Worm (Caenorhabditis elegans) whole organism, young adult: Measurements from ENCODE around the gene Y38C1BA.4.

Experiments
- B0035.1 ChIP-seq: sonication (generic microtip); optimal IDR thresholded peaks from 2 replicates; lab custom pipeline; 2016; ENCODE audit warnings: missing genetic modification characterization, mild to moderate bottlenecking, missing compliant biosample characterization, missing genotype, missing genetic modification reagents
- C17E4.6 ChIP-seq: fragments of 200-800 bp; sonication (Bioruptor generic); IDR thresholded peaks from 2 replicates; pipeline ENCODE4 v1.3.6; 2022; ENCODE audit warnings: missing genetic modification reagents, missing genetic modification characterization, missing compliant biosample characterization
- F33H1.4 ChIP-seq: fragments of 200-800 bp; sonication (Bioruptor generic); IDR thresholded peaks from 2 replicates; pipeline ENCODE4 v1.3.6; 2022; ENCODE audit warnings: missing genetic modification reagents, missing genetic modification characterization, missing compliant biosample characterization
- F37B4.10 ChIP-seq: fragments of 200-800 bp; sonication (Bioruptor generic); IDR thresholded peaks from 2 replicates; pipeline ENCODE4 v1.3.6; 2022; ENCODE audit warnings: missing genetic modification characterization, missing compliant biosample characterization
- F39B2.1 ChIP-seq: fragments of 200-800 bp; sonication (Bioruptor generic); IDR thresholded peaks from 2 replicates; pipeline ENCODE4 v1.3.6; 2022; ENCODE audit warnings: missing genetic modification reagents, missing genetic modification characterization, missing compliant biosample characterization
- F49E8.2 ChIP-seq: sonication (generic microtip); optimal IDR thresholded peaks from 3 replicates; lab custom pipeline; 2017; ENCODE audit warnings: missing genetic modification characterization, mild to moderate bottlenecking, missing compliant biosample characterization, antibody characterized with exemption, moderate library complexity; ENCODE audit not compliant: insufficient read depth
- F57A8.1 ChIP-seq: fragments of 200-800 bp; sonication (Bioruptor generic); optimal IDR thresholded peaks from 2 replicates; lab custom pipeline; 2018; ENCODE audit warnings: mild to moderate bottlenecking, missing genetic modification characterization, moderate library complexity, missing compliant biosample characterization
- F57C9.4 ChIP-seq: sonication (generic microtip); optimal IDR thresholded peaks from 2 replicates; lab custom pipeline; 2017; ENCODE audit warnings: mild to moderate bottlenecking, missing genetic modification characterization, missing compliant biosample characterization
- K12H6.12 ChIP-seq: fragments of 200-800 bp; sonication (Bioruptor generic); optimal IDR thresholded peaks from 2 replicates; lab custom pipeline; 2018; ENCODE audit warnings: mild to moderate bottlenecking, missing genetic modification characterization, missing compliant biosample characterization
- T26A5.8 ChIP-seq: sonication (generic microtip); optimal IDR thresholded peaks from 2 replicates; lab custom pipeline; 2016; ENCODE audit warnings: missing genetic modification characterization, missing compliant biosample characterization
- Y53G8AR.9 ChIP-seq: fragments of 200-800 bp; sonication (Bioruptor generic); conservative IDR thresholded peaks from 2 replicates; pipeline ENCODE4 v1.3.6; 2022; ENCODE audit warnings: missing genetic modification reagents, missing genetic modification characterization, missing compliant biosample characterization
- Y56A3A.18 ChIP-seq: fragments of 200-800 bp; sonication (Bioruptor generic); IDR thresholded peaks from 2 replicates; pipeline ENCODE4 v1.3.6; 2022; ENCODE audit warnings: missing genetic modification reagents, missing genetic modification characterization, missing compliant biosample characterization
- ZK185.1 ChIP-seq: sonication (generic microtip); optimal IDR thresholded peaks from 2 replicates; lab custom pipeline; 2016; ENCODE audit warnings: mild to moderate bottlenecking, missing genetic modification characterization, missing compliant biosample characterization; ENCODE audit not compliant: poor library complexity, severe bottlenecking
- ama-1 ChIP-seq, 3 experiments: fragments of 150-350 bp in 1 of 3; sonication (generic microtip) in 2 of 3; optimal IDR thresholded peaks; 2 replicates each; lab custom pipeline; 2014 to 2018; ENCODE audit warnings: missing biosample characterization in 2 of 3, missing genetic modification characterization in 2 of 3, missing genetic modification reagents in 2 of 3
- aptf-2 ChIP-seq: fragments of 200-800 bp; sonication (Bioruptor generic); conservative IDR thresholded peaks from 2 replicates; pipeline ENCODE4 v1.3.6; 2022; ENCODE audit warnings: missing genetic modification reagents, missing genetic modification characterization, missing compliant biosample characterization
- athp-1 ChIP-seq: sonication (generic microtip); optimal IDR thresholded peaks from 2 replicates; lab custom pipeline; 2017; ENCODE audit warnings: mild to moderate bottlenecking, missing genetic modification characterization, missing compliant biosample characterization
- attf-3 ChIP-seq: fragments of 200-800 bp; sonication (Bioruptor generic); conservative IDR thresholded peaks from 2 replicates; pipeline ENCODE4 v1.3.6; 2022; ENCODE audit warnings: missing genetic modification reagents, missing genetic modification characterization, missing compliant biosample characterization
- attf-5 ChIP-seq: fragments of 200-800 bp; sonication (Bioruptor generic); optimal IDR thresholded peaks from 2 replicates; lab custom pipeline; 2018; ENCODE audit warnings: mild to moderate bottlenecking, missing genetic modification characterization, missing compliant biosample characterization
- bed-1 ChIP-seq: fragments of 200-800 bp; sonication (Bioruptor generic); IDR thresholded peaks from 2 replicates; pipeline ENCODE4 v1.3.6; 2022; ENCODE audit warnings: missing genetic modification reagents, missing genetic modification characterization, missing compliant biosample characterization
- bed-2 ChIP-seq: fragments of 200-800 bp; sonication (Bioruptor generic); IDR thresholded peaks from 2 replicates; pipeline ENCODE4 v1.3.6; 2022; ENCODE audit warnings: missing genetic modification reagents, missing genetic modification characterization, missing compliant biosample characterization
- cebp-2 ChIP-seq: fragments of 200-800 bp; sonication (Bioruptor generic); IDR thresholded peaks from 2 replicates; pipeline ENCODE4 v1.3.6; 2022; ENCODE audit warnings: missing genetic modification characterization, missing compliant biosample characterization
- egl-18 ChIP-seq: fragments of 200-800 bp; sonication (Bioruptor generic); IDR thresholded peaks from 2 replicates; pipeline ENCODE4 v1.3.6; 2022; ENCODE audit warnings: missing genetic modification reagents, missing genetic modification characterization, missing compliant biosample characterization
- egrh-3 ChIP-seq: fragments of 200-800 bp; sonication (Bioruptor generic); IDR thresholded peaks from 2 replicates; pipeline ENCODE4 v1.3.6; 2022; ENCODE audit warnings: missing genetic modification reagents, missing genetic modification characterization, missing compliant biosample characterization
- ets-4 ChIP-seq: fragments of 200-800 bp; sonication (Bioruptor generic); optimal IDR thresholded peaks from 2 replicates; lab custom pipeline; 2018; ENCODE audit warnings: mild to moderate bottlenecking, missing genetic modification characterization, missing compliant biosample characterization
- gei-17 ChIP-seq: fragments of 200-800 bp; sonication (Bioruptor generic); optimal IDR thresholded peaks from 2 replicates; lab custom pipeline; 2018; ENCODE audit warnings: mild to moderate bottlenecking, missing genetic modification characterization, missing compliant biosample characterization
- him-1 ChIP-seq: sonication (generic microtip); optimal IDR thresholded peaks from 2 replicates; lab custom pipeline; 2016; ENCODE audit warnings: missing genotype, missing genetic modification reagents, missing genetic modification characterization, missing compliant biosample characterization
- hlh-12 ChIP-seq: sonication (generic microtip); optimal IDR thresholded peaks from 2 replicates; lab custom pipeline; 2016; ENCODE audit warnings: missing genetic modification characterization, missing compliant biosample characterization
- hsf-1 ChIP-seq: fragments of 200-800 bp; sonication (Bioruptor generic); IDR thresholded peaks from 2 replicates; pipeline ENCODE4 v1.3.6; 2022; ENCODE audit warnings: missing genetic modification reagents, missing genetic modification characterization, missing compliant biosample characterization
- lsl-1 ChIP-seq: fragments of 200-800 bp; sonication (Bioruptor generic); optimal IDR thresholded peaks from 2 replicates; lab custom pipeline; 2018; ENCODE audit warnings: mild to moderate bottlenecking, missing genetic modification characterization, moderate library complexity, missing compliant biosample characterization
- nfyb-1 ChIP-seq: fragments of 200-800 bp; sonication (Bioruptor generic); IDR thresholded peaks from 2 replicates; pipeline ENCODE4 v1.3.6; 2022; ENCODE audit warnings: missing genetic modification reagents, missing genetic modification characterization, missing compliant biosample characterization
- nhr-179 ChIP-seq: sonication (generic microtip); optimal IDR thresholded peaks from 2 replicates; lab custom pipeline; 2016; ENCODE audit warnings: mild to moderate bottlenecking, missing genetic modification characterization, missing compliant biosample characterization
- pbrm-1 ChIP-seq: fragments of 200-800 bp; sonication (Bioruptor generic); IDR thresholded peaks from 2 replicates; pipeline ENCODE4 v1.3.6; 2022; ENCODE audit warnings: missing genetic modification reagents, missing genetic modification characterization, missing compliant biosample characterization
- rcor-1 ChIP-seq: fragments of 200-800 bp; sonication (Bioruptor generic); IDR thresholded peaks from 2 replicates; pipeline ENCODE4 v1.3.6; 2022; ENCODE audit warnings: missing genetic modification reagents, missing genetic modification characterization, missing compliant biosample characterization
- rec-8 ChIP-seq, 2 experiments: sonication (generic microtip); optimal IDR thresholded peaks; 2 replicates each; lab custom pipeline; 2016; ENCODE audit warnings: mild to moderate bottlenecking in 2 of 2, missing genetic modification characterization in 2 of 2, missing genetic modification reagents in 2 of 2, missing genotype in 2 of 2, missing biosample characterization in 1 of 2, missing compliant biosample characterization in 1 of 2, moderate library complexity in 1 of 2
- snpc-1.3 ChIP-seq: sonication (generic microtip); optimal IDR thresholded peaks from 2 replicates; lab custom pipeline; 2017; ENCODE audit warnings: missing genetic modification characterization, mild to moderate bottlenecking, missing compliant biosample characterization, antibody characterized with exemption, moderate library complexity, missing genotype, missing genetic modification reagents; ENCODE audit not compliant: insufficient read depth
- tbx-9 ChIP-seq: sonication (generic microtip); optimal IDR thresholded peaks from 2 replicates; lab custom pipeline; 2016; ENCODE audit warnings: borderline replicate concordance, missing genetic modification characterization, inconsistent platforms, missing compliant biosample characterization
- zfh-2 ChIP-seq: fragments of 200-800 bp; sonication (Bioruptor generic); conservative IDR thresholded peaks from 2 replicates; pipeline ENCODE4 v1.3.6; 2022; ENCODE audit warnings: missing genetic modification reagents, missing genetic modification characterization, missing compliant biosample characterization

Gene Y38C1BA.4

DNA sequence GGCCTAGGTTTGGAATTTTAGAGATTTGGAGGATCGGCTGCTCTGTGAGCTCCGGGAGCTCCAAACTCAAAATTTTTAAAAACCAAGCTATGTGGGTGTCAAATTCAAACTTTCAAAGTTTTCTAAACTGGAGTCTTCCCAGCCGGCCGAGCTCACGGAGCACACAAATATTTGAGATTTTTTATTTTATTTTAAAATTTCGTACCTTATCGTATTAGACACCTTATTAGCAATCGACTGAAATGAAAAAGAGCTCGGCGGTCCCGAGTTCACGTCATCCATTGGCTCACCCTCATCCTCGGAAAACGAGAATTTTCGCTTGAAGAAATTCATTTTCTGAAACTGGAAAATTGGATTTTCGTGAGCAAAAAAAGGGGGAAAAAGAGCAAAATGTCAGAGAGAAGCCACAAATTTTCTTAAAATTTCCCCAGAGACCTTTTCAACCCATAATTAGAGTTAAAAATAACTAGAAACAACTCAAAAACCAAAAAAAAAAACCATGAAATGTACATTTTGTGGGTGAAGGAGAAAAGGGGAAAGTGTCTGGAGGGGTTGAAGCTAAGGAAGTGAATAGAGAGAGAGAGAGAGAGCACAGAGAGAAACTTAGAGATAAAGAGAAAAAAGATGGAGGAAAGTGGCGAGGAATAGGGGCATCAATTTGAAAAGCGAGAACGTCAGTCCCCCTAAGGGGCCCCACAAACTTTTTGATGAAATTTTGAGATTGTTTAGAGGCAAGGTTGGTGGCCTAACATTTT lies 6.7 kb upstream of the Y38C1BA.4 start, which contains the start of gene snn-1:
Gene snn-1 (minus strand): TSS at position 355 of the 755 bp plus-strand sequence.
- TF ChIP-seq attf-3 (GFP tag; lab: Robert Waterston, UW) (no peak), K12H6.12 (tag; lab: Kevin White, UChicago) (no peak), C17E4.6 (GFP tag; lab: Robert Waterston, UW) (no peak), aptf-2 (GFP tag; lab: Robert Waterston, UW) (no peak), rec-8 (tag; optimal IDR thresholded peaks at IDR 0.05; lab: Kevin White, UChicago) (no peak), Y53G8AR.9 (GFP tag; lab: Robert Waterston, UW) (no peak), F57A8.1 (GFP tag; lab: Kevin White, UChicago) (no peak), gei-17 (no peak), attf-5 (no peak), lsl-1 (GFP tag; lab: Kevin White, UChicago) (no peak), pbrm-1 (no peak), nhr-179 (no peak), F57C9.4 (tag; lab: Kevin White, UChicago) (no peak), F39B2.1 (GFP tag; lab: Robert Waterston, UW) (no peak), him-1 (tag; lab: Kevin White, UChicago) (no peak), F33H1.4 (GFP tag; lab: Robert Waterston, UW) (no peak)

DNA sequence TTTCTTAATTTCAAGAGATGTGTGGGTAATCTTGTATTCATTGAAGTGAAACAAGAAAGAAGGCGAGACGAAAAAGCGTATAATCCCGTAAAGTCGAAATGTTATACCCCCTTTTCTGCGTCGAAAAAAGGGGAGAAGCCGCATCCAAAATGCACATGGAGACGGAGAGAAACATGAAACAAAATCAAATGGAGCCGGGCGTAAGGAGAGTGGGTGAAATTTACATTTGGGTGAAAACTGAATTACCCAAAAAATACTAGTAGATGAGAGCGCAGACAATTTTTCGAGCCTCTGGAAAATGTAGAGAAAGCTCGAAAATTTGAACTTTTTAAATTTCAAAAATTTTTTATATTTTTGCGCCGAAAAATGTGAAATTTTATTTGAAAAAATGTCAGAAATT lies 5.4 kb upstream of the Y38C1BA.4 start:
- TF ChIP-seq Y56A3A.18, result no peak
- no peak for TF ChIP-seq bed-2
- no peak for TF ChIP-seq nfyb-1 (GFP tag; lab: Robert Waterston, UW)
- no peak for TF ChIP-seq ets-4
- TF ChIP-seq lsl-1 (GFP tag; lab: Kevin White, UChicago), result no peak
- no peak for TF ChIP-seq aptf-2 (GFP tag; lab: Robert Waterston, UW)
- TF ChIP-seq snpc-1.3, result no peak
- no peak for TF ChIP-seq ama-1 (optimal IDR thresholded peaks at IDR 0.05; lab: Kevin White, UChicago)
- no peak for TF ChIP-seq ama-1 (GFP tag; optimal IDR thresholded peaks at IDR 0.05; lab: Kevin White, UChicago)
- no peak for TF ChIP-seq cebp-2 (GFP tag; lab: Robert Waterston, UW)
- no peak for TF ChIP-seq athp-1 (tag; lab: Kevin White, UChicago)
- no peak for TF ChIP-seq egl-18 (GFP tag; lab: Robert Waterston, UW)
- no peak for TF ChIP-seq ZK185.1 (tag; lab: Kevin White, UChicago)
- no peak for TF ChIP-seq F37B4.10 (GFP tag; lab: Robert Waterston, UW)

DNA sequence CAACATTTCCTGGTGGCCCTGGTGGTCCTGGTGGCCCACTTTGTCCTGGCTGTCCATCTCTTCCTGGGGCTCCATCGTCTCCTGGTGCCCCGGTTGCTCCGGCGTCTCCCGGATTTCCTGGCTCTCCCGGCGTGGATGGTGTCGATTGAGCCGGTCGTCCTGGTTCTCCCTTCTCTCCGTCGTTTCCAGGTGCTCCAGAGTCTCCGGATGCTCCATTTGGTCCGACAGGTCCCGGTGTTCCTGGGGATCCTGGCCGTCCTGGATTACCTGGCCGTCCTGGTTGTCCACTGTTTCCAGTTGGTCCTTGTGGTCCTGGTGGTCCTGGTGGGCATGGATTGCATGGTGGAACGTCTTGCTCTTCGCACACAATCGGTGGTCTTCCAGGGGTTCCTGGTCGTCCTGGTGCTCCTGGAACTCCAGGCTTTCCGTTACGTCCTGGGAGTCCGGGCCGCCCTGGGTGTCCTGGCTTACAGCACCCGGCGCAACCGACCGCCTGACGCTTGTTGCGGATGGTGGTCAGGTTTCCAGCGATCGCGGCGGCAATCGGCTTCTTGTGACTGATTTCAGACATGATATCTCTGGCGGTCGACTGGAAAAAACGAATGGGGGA lies 3.1 kb upstream of the Y38C1BA.4 start:
- TF ChIP-seq hlh-12, result no peak
- no peak for TF ChIP-seq bed-1 (GFP tag; lab: Robert Waterston, UW)
- peak; percentile 91 for TF ChIP-seq zfh-2
- no peak for TF ChIP-seq F49E8.2 (tag; lab: Kevin White, UChicago)
- TF ChIP-seq bed-2, result no peak
- no peak for TF ChIP-seq rcor-1 (GFP tag; lab: Robert Waterston, UW)
- no peak for TF ChIP-seq T26A5.8 (tag; lab: Kevin White, UChicago)
- TF ChIP-seq F33H1.4 (GFP tag; lab: Robert Waterston, UW), result no peak
- TF ChIP-seq B0035.1 (tag; lab: Kevin White, UChicago), result no peak
- TF ChIP-seq tbx-9 (tag; lab: Kevin White, UChicago), result no peak
- no peak for TF ChIP-seq hsf-1 (GFP tag; lab: Robert Waterston, UW)
- no peak for TF ChIP-seq gei-17
- TF ChIP-seq egrh-3 (GFP tag; lab: Robert Waterston, UW), result peak; percentile 76
